Worm (Caenorhabditis elegans): ENCODE results near the gene rhgf-1.

DNA sequence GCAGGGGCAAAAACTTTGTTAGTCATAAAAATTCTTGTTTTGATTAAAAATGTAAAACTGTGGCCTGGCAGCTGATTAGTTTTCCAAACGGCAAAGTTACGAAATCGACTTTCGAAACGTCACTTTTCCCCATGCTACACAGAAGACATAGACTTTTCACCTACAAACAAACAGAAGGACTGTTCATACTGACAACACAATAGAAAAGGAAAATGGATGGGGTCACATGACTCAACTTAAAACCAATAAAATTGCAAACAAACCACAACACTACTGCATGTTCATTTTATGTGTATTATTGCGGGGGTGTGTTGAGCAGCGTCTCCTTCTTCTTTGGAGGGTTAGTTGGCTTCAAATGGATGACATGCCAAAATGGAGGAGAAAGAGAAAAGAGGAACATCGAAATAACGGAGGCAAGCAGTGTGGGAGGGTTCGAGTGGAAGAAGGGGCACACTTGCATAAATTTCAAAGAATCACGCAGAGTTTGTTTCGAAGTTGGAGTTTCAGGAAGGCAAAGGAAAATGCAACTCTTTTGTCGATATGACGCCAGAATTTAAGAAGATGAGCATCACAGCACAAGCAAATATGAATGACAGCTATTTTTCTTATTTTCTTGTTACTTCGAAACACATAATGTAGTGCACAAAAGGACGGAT is 33.5 kb downstream of the rhgf-1 start:
- no peak for TF ChIP-seq aly-1 (tag; optimal IDR thresholded peaks at IDR 0.05)
- no peak for TF ChIP-seq hnd-1 (tag; optimal IDR thresholded peaks at IDR 0.05)
- no peak for TF ChIP-seq ceh-36 (tag; optimal IDR thresholded peaks at IDR 0.05)
- no peak for TF ChIP-seq sea-1 (GFP tag; conservative IDR thresholded peaks at IDR 0.05)
- no peak for TF ChIP-seq tbx-37 (GFP tag; conservative IDR thresholded peaks at IDR 0.05)
- no peak for TF ChIP-seq tra-4 (tag; optimal IDR thresholded peaks at IDR 0.05)
- TF ChIP-seq ama-1 (optimal IDR thresholded peaks at IDR 0.05): no peak
- no peak for TF ChIP-seq hmbx-1 (tag; optimal IDR thresholded peaks at IDR 0.05)
